Fruit fly (Drosophila melanogaster): ENCODE data around the gene Gel.

DNA sequence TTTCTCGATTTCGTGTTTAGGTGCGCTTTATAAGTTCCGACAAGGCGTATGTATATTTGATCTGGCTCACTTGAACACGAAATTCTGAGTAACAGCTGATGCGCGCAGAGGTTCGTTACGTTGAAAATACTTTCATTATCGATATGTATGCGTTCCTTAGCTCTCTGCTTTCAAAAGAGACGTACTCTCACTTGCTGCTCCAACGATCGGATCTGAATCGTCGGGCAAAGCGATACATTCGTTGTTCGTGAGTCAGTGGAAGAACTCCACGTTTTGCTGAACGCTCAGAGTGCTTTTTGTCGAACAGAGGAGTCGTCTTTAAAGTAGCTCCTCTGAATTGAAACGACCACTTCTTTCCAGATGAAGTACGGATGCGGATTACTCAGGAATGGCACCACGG lies 38.0 kb upstream of the Gel start, which contains the start of gene beta-Man:
- TF ChIP-seq psq (optimal IDR thresholded peaks at IDR 0.05): no peak
- TF ChIP-seq usp (GFP tag; optimal IDR thresholded peaks at IDR 0.05): no peak
- TF ChIP-seq pan (optimal IDR thresholded peaks at IDR 0.05): no peak
- no peak for TF ChIP-seq CG8478 (optimal IDR thresholded peaks at IDR 0.05)

All from whole organism.